Fruit fly (Drosophila melanogaster) whole organism, wandering third instar larva: Measurements from ENCODE around the gene Hrb27C.

Source experiments
- HLH106 ChIP-seq: fragments of 200-800 bp; optimal IDR thresholded peaks from 3 replicates; lab custom pipeline; 2019; ENCODE audit warnings: missing biosample characterization, mild to moderate bottlenecking, missing genetic modification characterization, moderate library complexity
- Hr78 ChIP-seq: fragments of >200 bp; optimal IDR thresholded peaks from 2 replicates; lab custom pipeline; 2017; ENCODE audit warnings: missing biosample characterization, missing genetic modification characterization
- Hr83 ChIP-seq: fragments of 200-300 bp; sonication (Bioruptor generic); optimal IDR thresholded peaks from 2 replicates; lab custom pipeline; 2016; ENCODE audit warnings: missing biosample characterization, mild to moderate bottlenecking, missing genetic modification characterization, moderate library complexity; ENCODE audit not compliant: poor library complexity, severe bottlenecking
- Mio ChIP-seq: sonication (Bioruptor generic); optimal IDR thresholded peaks from 2 replicates; lab custom pipeline; 2016; ENCODE audit warnings: missing biosample characterization, missing genetic modification characterization
- Sp1 ChIP-seq: fragments of 200-800 bp; sonication (Bioruptor generic); optimal IDR thresholded peaks from 3 replicates; lab custom pipeline; 2019; ENCODE audit warnings: missing biosample characterization, mild to moderate bottlenecking, missing genetic modification characterization, moderate library complexity
- dl ChIP-seq, 2 experiments: fragments of 175-275, 200-275 bp in 1 of 2; fragments of 200-275 bp in 1 of 2; sonication (Bioruptor generic); optimal IDR thresholded peaks; lab custom pipeline; 2018; ENCODE audit warnings: mild to moderate bottlenecking in 2 of 2, missing biosample characterization in 2 of 2, missing genetic modification characterization in 2 of 2, moderate library complexity in 2 of 2; ENCODE audit not compliant: partially characterized antibody in 2 of 2, insufficient read depth in 1 of 2
- foxo ChIP-seq, 2 experiments: fragments of 200-800 bp; sonication (Bioruptor generic); optimal IDR thresholded peaks; 2 replicates in 1 of 2; 3 replicates in 1 of 2; lab custom pipeline; 2016 to 2017; ENCODE audit warnings: missing biosample characterization in 2 of 2, missing genetic modification characterization in 2 of 2
- h ChIP-seq: fragments of 200-800 bp; sonication (Bioruptor generic); optimal IDR thresholded peaks from 3 replicates; lab custom pipeline; 2016; ENCODE audit warnings: missing biosample characterization, mild to moderate bottlenecking, missing genetic modification characterization
- lola ChIP-seq: fragments of >200 bp; optimal IDR thresholded peaks from 2 replicates; lab custom pipeline; 2017; ENCODE audit warnings: missing biosample characterization, missing genetic modification characterization
- pan ChIP-seq: fragments of >200 bp; optimal IDR thresholded peaks from 2 replicates; lab custom pipeline; 2017
- psq ChIP-seq: fragments of 200-800 bp; sonication (Bioruptor generic); optimal IDR thresholded peaks from 3 replicates; lab custom pipeline; 2017; ENCODE audit warnings: missing biosample characterization, mild to moderate bottlenecking, missing genetic modification characterization, moderate library complexity
- sv ChIP-seq: fragments of 200-800 bp; sonication (Bioruptor generic); optimal IDR thresholded peaks from 3 replicates; lab custom pipeline; 2016; ENCODE audit warnings: missing biosample characterization, missing genetic modification characterization
- usp ChIP-seq: fragments of >200 bp; optimal IDR thresholded peaks from 2 replicates; lab custom pipeline; 2017; ENCODE audit warnings: missing biosample characterization, missing genetic modification characterization

DNA sequence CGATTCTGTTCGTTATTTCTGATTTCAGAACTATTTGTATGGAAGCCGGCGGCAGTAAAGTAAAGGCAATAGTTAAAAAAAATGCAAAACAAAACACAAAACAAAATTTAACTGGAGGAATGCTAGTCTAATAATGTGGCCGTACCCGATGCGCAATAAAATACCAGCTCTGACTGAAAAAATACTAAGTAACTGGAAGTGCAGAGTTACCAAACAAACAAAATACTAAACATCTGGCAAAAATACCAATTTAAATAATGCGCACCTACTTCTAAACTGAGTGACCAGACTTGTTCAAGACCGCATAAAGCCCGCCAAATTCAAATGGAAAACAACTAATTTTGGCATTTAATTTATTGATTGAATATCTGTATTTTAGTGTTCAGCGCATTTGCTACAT is 6.5 kb upstream of the Hrb27C start, which contains the start of gene Wee1:
- TF ChIP-seq psq (GFP tag; lab: Kevin White, UChicago), result no peak
- no peak for TF ChIP-seq Hr78 (GFP tag; lab: Kevin White, UChicago)
- TF ChIP-seq lola (GFP tag; lab: Kevin White, UChicago), result no peak
- no peak for TF ChIP-seq foxo (GFP tag; optimal IDR thresholded peaks at IDR 0.05; lab: Kevin White, UChicago)
- TF ChIP-seq dl (GFP tag; optimal IDR thresholded peaks at IDR 0.05; lab: Kevin White, UChicago; ENCODE audit: insufficient read depth in 1 of 2, partially characterized antibody in 2 of 2), result no peak
- TF ChIP-seq HLH106 (tag; lab: Kevin White, UChicago), result no peak
- TF ChIP-seq h, result no peak
- TF ChIP-seq Sp1 (GFP tag; lab: Kevin White, UChicago), result no peak
- no peak for TF ChIP-seq usp
- no peak for TF ChIP-seq Hr83 (GFP tag; lab: Kevin White, UChicago)
- TF ChIP-seq Mio (GFP tag; lab: Kevin White, UChicago), result no peak
- TF ChIP-seq pan (lab: Kevin White, UChicago), result no peak
- TF ChIP-seq sv (GFP tag; lab: Kevin White, UChicago), result no peak
